Worm (Caenorhabditis elegans) whole organism, L4 larva: ENCODE data around the gene F59B10.5.

Experiments used
- ZK337.2 ChIP-seq: fragments of 200-800 bp; sonication (Bioruptor generic); IDR thresholded peaks from 2 replicates; pipeline ENCODE4 v1.3.6; 2022; ENCODE audit warnings: missing genetic modification reagents, missing genetic modification characterization, missing compliant biosample characterization
- aly-2 ChIP-seq: sonication (generic microtip); optimal IDR thresholded peaks from 2 replicates; lab custom pipeline; 2018; ENCODE audit warnings: missing biosample characterization, missing genetic modification characterization
- ama-1 ChIP-seq: fragments of 150-350 bp; optimal IDR thresholded peaks from 2 replicates; lab custom pipeline; 2014; ENCODE audit warnings: inconsistent platforms, mixed read lengths
- nhr-111 ChIP-seq: fragments of 200-800 bp; sonication (Bioruptor generic); optimal IDR thresholded peaks from 2 replicates; lab custom pipeline; 2018; ENCODE audit warnings: mild to moderate bottlenecking, missing genetic modification characterization, missing compliant biosample characterization
- spr-3 ChIP-seq: fragments of 200-800 bp; sonication (Bioruptor generic); optimal IDR thresholded peaks from 2 replicates; lab custom pipeline; 2018; ENCODE audit warnings: mild to moderate bottlenecking, missing genetic modification characterization, missing compliant biosample characterization

DNA sequence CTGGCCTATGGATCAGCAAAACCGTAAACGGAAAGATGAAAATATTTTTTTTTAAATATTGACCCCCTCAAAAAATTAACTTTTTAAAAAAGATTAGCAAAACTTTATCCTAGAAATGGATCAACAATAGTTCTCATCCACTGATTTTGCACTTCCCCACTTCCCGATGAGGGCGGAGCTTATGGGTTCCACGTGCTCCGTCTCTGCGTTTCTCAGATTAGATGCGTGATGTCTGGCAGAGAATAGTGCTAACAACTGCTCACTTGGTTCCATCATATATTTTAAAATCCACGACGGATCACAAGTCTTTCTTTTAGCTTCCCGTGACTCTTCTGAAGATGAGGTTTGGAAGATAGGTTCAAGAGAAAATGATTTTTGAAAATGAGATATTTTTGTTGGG is 34.9 kb upstream of the F59B10.5 start:
- TF ChIP-seq spr-3 (GFP tag; lab: Kevin White, UChicago): no peak
- TF ChIP-seq aly-2 (tag; lab: Kevin White, UChicago): no peak
- TF ChIP-seq ZK337.2 (GFP tag; lab: Robert Waterston, UW): no peak
- TF ChIP-seq ama-1 (lab: Kevin White, UChicago): no peak
- no peak for TF ChIP-seq nhr-111
